Fruit fly (Drosophila melanogaster) whole organism: ENCODE measurements around the gene CG17329.

Experiments
- psq ChIP-seq: fragments of >200 bp; optimal IDR thresholded peaks from 2 replicates; lab custom pipeline; 2017
- usp ChIP-seq: fragments of >200 bp; optimal IDR thresholded peaks from 2 replicates; lab custom pipeline; 2017; ENCODE audit warnings: missing biosample characterization, missing genetic modification characterization, mixed read lengths

- no peak for TF ChIP-seq usp (GFP tag; lab: Kevin White, UChicago)
- no peak for TF ChIP-seq psq (lab: Kevin White, UChicago)
These were observed 29.4 kb upstream of the CG17329 start, which contains the start of the genes twe and CG4935 for dm6 chr2L:16261576-16262217.
